Worm (Caenorhabditis elegans) whole organism, L2 larva: Measurements from ENCODE around the gene F49E12.10.

ENCODE experiments used
- aly-2 ChIP-seq: fragments of 150-350 bp; optimal IDR thresholded peaks from 2 replicates; lab custom pipeline; 2014; ENCODE audit warnings: missing biosample characterization, missing genetic modification characterization
- ceh-16 ChIP-seq: fragments of 150-350 bp; optimal IDR thresholded peaks from 2 replicates; lab custom pipeline; 2014; ENCODE audit warnings: missing biosample characterization, missing genetic modification characterization
- egl-27 ChIP-seq: sonication (generic microtip); optimal IDR thresholded peaks from 3 replicates; lab custom pipeline; 2017; ENCODE audit warnings: missing biosample characterization, missing genetic modification reagents, missing genetic modification characterization
- fos-1 ChIP-seq: fragments of 150-350 bp; optimal IDR thresholded peaks from 2 replicates; lab custom pipeline; 2014; ENCODE audit warnings: missing biosample characterization, missing genetic modification characterization
- lin-11 ChIP-seq: fragments of 150-350 bp; sonication (generic microtip); optimal IDR thresholded peaks from 2 replicates; lab custom pipeline; 2014; ENCODE audit warnings: missing biosample characterization, missing genetic modification characterization, inconsistent platforms, mixed read lengths
- lin-39 ChIP-seq: fragments of 150-350 bp; optimal IDR thresholded peaks from 2 replicates; lab custom pipeline; 2014; ENCODE audit warnings: missing biosample characterization, missing genetic modification reagents, missing genetic modification characterization
- nhr-10 ChIP-seq: sonication (generic microtip); optimal IDR thresholded peaks from 2 replicates; lab custom pipeline; 2017; ENCODE audit warnings: missing biosample characterization, missing genetic modification characterization
- nhr-25 ChIP-seq: fragments of 150-350 bp; sonication (generic microtip); optimal IDR thresholded peaks from 3 replicates; lab custom pipeline; 2014; ENCODE audit warnings: missing biosample characterization, missing genetic modification characterization
- unc-39 ChIP-seq: fragments of 150-350 bp; optimal IDR thresholded peaks from 2 replicates; lab custom pipeline; 2014; ENCODE audit warnings: missing biosample characterization, missing genetic modification characterization
- unc-55 ChIP-seq: fragments of 150-350 bp; sonication (generic microtip); optimal IDR thresholded peaks from 3 replicates; lab custom pipeline; 2014; ENCODE audit warnings: missing biosample characterization, missing genetic modification reagents, missing genetic modification characterization
- zag-1 ChIP-seq: fragments of 150-350 bp; optimal IDR thresholded peaks from 2 replicates; lab custom pipeline; 2014; ENCODE audit warnings: missing biosample characterization, missing genetic modification characterization
- ztf-1 ChIP-seq: fragments of 200-800 bp; sonication (Bioruptor generic); conservative IDR thresholded peaks from 2 replicates; pipeline ENCODE4 v1.3.6; 2022; ENCODE audit warnings: missing genetic modification characterization, missing compliant biosample characterization

DNA sequence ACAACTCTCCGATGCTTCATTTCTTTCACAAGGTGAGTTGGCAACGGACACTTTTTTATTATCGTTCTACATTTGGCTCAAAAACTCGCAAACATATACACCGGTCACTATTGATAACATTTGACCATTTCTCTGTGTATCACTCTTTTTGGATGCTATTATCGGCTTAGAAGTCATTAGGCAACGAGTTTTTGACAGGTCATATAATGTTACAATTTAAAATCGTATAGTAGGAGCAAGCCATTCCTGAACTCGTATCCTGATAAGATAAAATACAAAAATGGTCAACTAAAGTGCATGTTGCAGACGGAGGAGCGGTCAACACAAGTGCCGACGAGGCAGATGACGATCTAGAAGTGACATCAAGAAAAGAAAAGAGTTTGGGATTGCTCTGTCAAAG, 22.1 kb downstream of the F49E12.10 start:
- TF ChIP-seq lin-39 (no peak), aly-2 (no peak), nhr-25 (tag; lab: Kevin White, UChicago) (no peak), nhr-10 (tag; lab: Kevin White, UChicago) (no peak), unc-55 (GFP tag; lab: Kevin White, UChicago) (no peak), zag-1 (tag; lab: Kevin White, UChicago) (no peak), unc-39 (tag; lab: Kevin White, UChicago) (no peak), ztf-1 (GFP tag; lab: Robert Waterston, UW) (no peak), fos-1 (tag; lab: Kevin White, UChicago) (peak; percentile 20), ceh-16 (no peak), lin-11 (tag; lab: Kevin White, UChicago) (no peak), egl-27 (no peak)
